Worm (Caenorhabditis elegans) whole organism, mixed stage, embryonic: ENCODE measurements around the gene ndx-2.
"Not testable (repeated sequence)": the region's sequence is repeated elsewhere in the genome, so short reads cannot be mapped to it uniquely, and the experiment has no call there.

ENCODE experiments used
- M03D4.4 ChIP-seq: sonication (generic microtip); optimal IDR thresholded peaks from 2 replicates; lab custom pipeline; 2017; ENCODE audit warnings: mild to moderate bottlenecking, missing genetic modification characterization, missing compliant biosample characterization
- blmp-1 ChIP-seq: fragments of 150-350 bp; optimal IDR thresholded peaks from 2 replicates; lab custom pipeline; 2014; ENCODE audit warnings: missing biosample characterization, missing genetic modification characterization
- ceh-39 ChIP-seq: fragments of 150-350 bp; optimal IDR thresholded peaks from 2 replicates; lab custom pipeline; 2014; ENCODE audit warnings: missing biosample characterization, missing genetic modification characterization
- ceh-43 ChIP-seq: fragments of 200-800 bp; sonication (Bioruptor generic); optimal IDR thresholded peaks from 2 replicates; lab custom pipeline; 2018; ENCODE audit warnings: mild to moderate bottlenecking, missing genetic modification characterization, moderate library complexity, missing compliant biosample characterization
- ceh-83 ChIP-seq: fragments of 200-800 bp; sonication (Bioruptor generic); optimal IDR thresholded peaks from 2 replicates; lab custom pipeline; 2018; ENCODE audit warnings: mild to moderate bottlenecking, missing genetic modification characterization, missing compliant biosample characterization
- ces-1 ChIP-seq: fragments of 150-350 bp; optimal IDR thresholded peaks from 2 replicates; lab custom pipeline; 2014; ENCODE audit warnings: missing biosample characterization, missing genetic modification reagents, missing genetic modification characterization
- cnd-1 ChIP-seq: fragments of 200-800 bp; sonication (Bioruptor generic); optimal IDR thresholded peaks from 2 replicates; lab custom pipeline; 2018; ENCODE audit warnings: mild to moderate bottlenecking, missing genetic modification characterization, missing compliant biosample characterization
- drap-1 ChIP-seq: fragments of 200-800 bp; sonication (Bioruptor generic); optimal IDR thresholded peaks from 3 replicates; lab custom pipeline; 2018; ENCODE audit warnings: mild to moderate bottlenecking, missing genetic modification characterization, missing compliant biosample characterization
- elt-1 ChIP-seq: sonication (generic microtip); optimal IDR thresholded peaks from 2 replicates; lab custom pipeline; 2017; ENCODE audit warnings: missing genetic modification characterization, mild to moderate bottlenecking, missing compliant biosample characterization, antibody characterized with exemption, moderate library complexity, borderline replicate concordance; ENCODE audit not compliant: insufficient read depth
- elt-3 ChIP-seq: fragments of 150-350 bp; optimal IDR thresholded peaks from 2 replicates; lab custom pipeline; 2014; ENCODE audit warnings: missing biosample characterization, missing genetic modification characterization
- flh-1 ChIP-seq: fragments of 200-800 bp; sonication (Bioruptor generic); optimal IDR thresholded peaks from 2 replicates; lab custom pipeline; 2018; ENCODE audit warnings: mild to moderate bottlenecking, missing genetic modification characterization, moderate library complexity, missing compliant biosample characterization
- ham-2 ChIP-seq: fragments of 200-800 bp; sonication (Bioruptor generic); optimal IDR thresholded peaks from 2 replicates; lab custom pipeline; 2018; ENCODE audit warnings: mild to moderate bottlenecking, missing genetic modification characterization, missing compliant biosample characterization
- hlh-1 ChIP-seq: fragments of 150-350 bp; optimal IDR thresholded peaks from 2 replicates; lab custom pipeline; 2014; ENCODE audit warnings: missing biosample characterization, missing genetic modification reagents, missing genetic modification characterization
- lin-13 ChIP-seq: fragments of 150-350 bp; optimal IDR thresholded peaks from 2 replicates; lab custom pipeline; 2014; ENCODE audit warnings: missing biosample characterization, missing genetic modification characterization
- lin-32 ChIP-seq: fragments of 200-800 bp; sonication (Bioruptor generic); optimal IDR thresholded peaks from 2 replicates; lab custom pipeline; 2018; ENCODE audit warnings: mild to moderate bottlenecking, missing genetic modification characterization, missing compliant biosample characterization
- lsy-2 ChIP-seq: fragments of 150-350 bp; optimal IDR thresholded peaks from 2 replicates; lab custom pipeline; 2014; ENCODE audit warnings: missing biosample characterization, missing genetic modification characterization
- mep-1 ChIP-seq: fragments of 150-350 bp; optimal IDR thresholded peaks from 2 replicates; lab custom pipeline; 2017; ENCODE audit warnings: missing biosample characterization, missing genetic modification reagents, missing genetic modification characterization, inconsistent platforms
- mls-2 ChIP-seq: sonication (generic microtip); optimal IDR thresholded peaks from 2 replicates; lab custom pipeline; 2016; ENCODE audit warnings: mild to moderate bottlenecking, missing genetic modification characterization, moderate library complexity, missing compliant biosample characterization
- nhr-12 ChIP-seq: fragments of 150-350 bp; optimal IDR thresholded peaks from 2 replicates; lab custom pipeline; 2014; ENCODE audit warnings: missing biosample characterization, missing genetic modification characterization
- nhr-2 ChIP-seq: fragments of 150-350 bp; optimal IDR thresholded peaks from 2 replicates; lab custom pipeline; 2014; ENCODE audit warnings: missing biosample characterization, missing genetic modification characterization
- nhr-237 ChIP-seq: fragments of 150-350 bp; optimal IDR thresholded peaks from 2 replicates; lab custom pipeline; 2014; ENCODE audit warnings: missing biosample characterization, missing genetic modification characterization
- nhr-28 ChIP-seq: fragments of 150-350 bp; optimal IDR thresholded peaks from 2 replicates; lab custom pipeline; 2014; ENCODE audit warnings: missing biosample characterization, missing genetic modification characterization
- nhr-76 ChIP-seq: sonication (generic microtip); optimal IDR thresholded peaks from 2 replicates; lab custom pipeline; 2017; ENCODE audit warnings: missing biosample characterization, missing genetic modification characterization
- pha-4 ChIP-seq: fragments of 150-350 bp; optimal IDR thresholded peaks from 2 replicates; lab custom pipeline; 2018; ENCODE audit warnings: missing biosample characterization, missing genetic modification reagents, missing genetic modification characterization
- sem-2 ChIP-seq: fragments of 200-800 bp; sonication (Bioruptor generic); optimal IDR thresholded peaks from 2 replicates; lab custom pipeline; 2018; ENCODE audit warnings: mild to moderate bottlenecking, missing genetic modification characterization, missing compliant biosample characterization
- snpc-4 ChIP-seq: fragments of 150-350 bp; optimal IDR thresholded peaks from 2 replicates; lab custom pipeline; 2014; ENCODE audit warnings: missing biosample characterization, missing genetic modification characterization
- sptf-1 ChIP-seq: sonication (generic microtip); optimal IDR thresholded peaks from 2 replicates; lab custom pipeline; 2017; ENCODE audit warnings: mild to moderate bottlenecking, missing genetic modification characterization, moderate library complexity, missing compliant biosample characterization
- tbx-8 ChIP-seq: fragments of 200-800 bp; sonication (Bioruptor generic); optimal IDR thresholded peaks from 2 replicates; lab custom pipeline; 2018; ENCODE audit warnings: mild to moderate bottlenecking, missing genetic modification characterization, moderate library complexity, missing compliant biosample characterization
- unc-120 ChIP-seq: sonication (generic microtip); optimal IDR thresholded peaks from 2 replicates; lab custom pipeline; 2017; ENCODE audit warnings: missing genetic modification characterization, missing compliant biosample characterization; ENCODE audit not compliant: poor library complexity, severe bottlenecking
- unc-39 ChIP-seq: fragments of 150-350 bp; optimal IDR thresholded peaks from 2 replicates; lab custom pipeline; 2014; ENCODE audit warnings: missing biosample characterization, missing genetic modification characterization
- unc-62 ChIP-seq: fragments of 150-350 bp; optimal IDR thresholded peaks from 2 replicates; lab custom pipeline; 2014; ENCODE audit warnings: missing biosample characterization, missing genetic modification reagents, missing genetic modification characterization
- zip-8 ChIP-seq: fragments of 150-350 bp; optimal IDR thresholded peaks from 2 replicates; lab custom pipeline; 2014; ENCODE audit warnings: missing biosample characterization, missing genetic modification characterization
- ztf-11 ChIP-seq: fragments of 150-350 bp; optimal IDR thresholded peaks from 2 replicates; lab custom pipeline; 2014; ENCODE audit warnings: missing biosample characterization, missing genetic modification characterization

ndx-2 gene

ce11 chrV:2639506-2639905 is 25.3 kb downstream of the ndx-2 start:
- TF ChIP-seq ham-2 = no peak
- no peak for TF ChIP-seq blmp-1 (tag; lab: Kevin White, UChicago)
- no peak for TF ChIP-seq zip-8
- no peak for TF ChIP-seq unc-62 (GFP tag; lab: Kevin White, UChicago)
- TF ChIP-seq flh-1 (GFP tag; lab: Kevin White, UChicago) = no peak

- TF ChIP-seq sem-2 (GFP tag; lab: Kevin White, UChicago) (no peak), tbx-8 (GFP tag; lab: Kevin White, UChicago) (no peak)
These were observed 25.8 kb downstream of the ndx-2 start, which contains the start of gene W02H5.2 for ce11 chrV:2639035-2639434. TSS of gene W02H5.2 (plus strand) at chrV:2639335.

ce11 chrV:2638545-2638944 is 26.3 kb downstream of the ndx-2 start, which contains the start of gene W02H5.19:
TSS of gene W02H5.19 (plus strand) at chrV:2638890.
- TF ChIP-seq sptf-1 = peak; percentile 44
- no peak for TF ChIP-seq ceh-83 (GFP tag; lab: Kevin White, UChicago)
- no peak for TF ChIP-seq unc-39 (tag; lab: Kevin White, UChicago)
- TF ChIP-seq elt-3 (tag; lab: Kevin White, UChicago) = no peak
- TF ChIP-seq unc-120 (tag; lab: Kevin White, UChicago) = no peak
- no peak for TF ChIP-seq ztf-11
- peak; percentile 2 for TF ChIP-seq cnd-1 (tag; lab: Kevin White, UChicago)
- no peak for TF ChIP-seq nhr-28 (tag; lab: Kevin White, UChicago)
- TF ChIP-seq nhr-76 = no peak
- TF ChIP-seq lin-32 = no peak
- peak; percentile 46 for TF ChIP-seq nhr-237 (tag; lab: Kevin White, UChicago)
- no peak for TF ChIP-seq ceh-39 (tag; lab: Kevin White, UChicago)
- TF ChIP-seq unc-62 (GFP tag; lab: Kevin White, UChicago) = no peak
- TF ChIP-seq ham-2 = no peak
- TF ChIP-seq elt-1 (tag; lab: Kevin White, UChicago) = no peak
- no peak for TF ChIP-seq blmp-1 (tag; lab: Kevin White, UChicago)
- peak; percentile 36 for TF ChIP-seq mls-2 (tag; lab: Kevin White, UChicago)
- TF ChIP-seq zip-8 = no peak
- no peak for TF ChIP-seq tbx-8 (GFP tag; lab: Kevin White, UChicago)
- TF ChIP-seq pha-4 (tag; lab: Kevin White, UChicago) = peak; percentile 39
- no peak for TF ChIP-seq hlh-1
- no peak for TF ChIP-seq nhr-12 (tag; lab: Kevin White, UChicago)
- no peak for TF ChIP-seq sem-2 (GFP tag; lab: Kevin White, UChicago)
- no peak for TF ChIP-seq nhr-2 (tag; lab: Kevin White, UChicago)
- TF ChIP-seq ces-1 = peak; percentile 26
- TF ChIP-seq lsy-2 (tag; lab: Kevin White, UChicago) = no peak
- TF ChIP-seq lin-13 (tag; lab: Kevin White, UChicago) = peak; percentile 6
- no peak for TF ChIP-seq M03D4.4 (tag; lab: Kevin White, UChicago)
- TF ChIP-seq mep-1 = peak; percentile 36
- no peak for TF ChIP-seq drap-1 (GFP tag; lab: Kevin White, UChicago)
- TF ChIP-seq snpc-4 (tag; lab: Kevin White, UChicago) = no peak
- no peak for TF ChIP-seq ceh-43 (GFP tag; lab: Kevin White, UChicago)
- no peak for TF ChIP-seq flh-1 (GFP tag; lab: Kevin White, UChicago)

- TF ChIP-seq M03D4.4 (tag; lab: Kevin White, UChicago); nhr-76; ham-2: not testable (repeated sequence)
These were observed 39.4 kb downstream of the ndx-2 start, which contains the start of gene sknr-1 for ce11 chrV:2625360-2625759. TSS of gene sknr-1 (minus strand) at chrV:2625460.

ce11 chrV:2623765-2624164 is 41.0 kb downstream of the ndx-2 start:
- peak; percentile 45 for TF ChIP-seq lin-32
- TF ChIP-seq hlh-1 = no peak
- no peak for TF ChIP-seq tbx-8 (GFP tag; lab: Kevin White, UChicago)
- no peak for TF ChIP-seq ceh-39 (tag; lab: Kevin White, UChicago)
- TF ChIP-seq mls-2 (tag; lab: Kevin White, UChicago) = peak; percentile 3
- TF ChIP-seq M03D4.4 (tag; lab: Kevin White, UChicago) = peak; percentile 32
